Worm (Caenorhabditis elegans) whole organism, L4/young adult: ENCODE measurements around the gene fbxa-199.

Experiments used
- dao-5 ChIP-seq: sonication (generic microtip); optimal IDR thresholded peaks from 2 replicates; lab custom pipeline; 2016; ENCODE audit warnings: missing genotype, missing genetic modification characterization, moderate library complexity, missing compliant biosample characterization
- him-1 ChIP-seq: sonication (generic microtip); optimal IDR thresholded peaks from 2 replicates; lab custom pipeline; 2016; ENCODE audit warnings: missing genotype, missing genetic modification reagents, missing genetic modification characterization, missing compliant biosample characterization

ce11 chrV:15406928-15407327 lies 8.3 kb upstream of the fbxa-199 start, which contains the start of gene srh-257:
- no peak for TF ChIP-seq dao-5 (tag; lab: Kevin White, UChicago)
- TF ChIP-seq him-1 (tag; lab: Kevin White, UChicago): no peak
